Fruit fly (Drosophila melanogaster) whole organism, larva: ENCODE results near the gene CG1271.
A peak's percentile ranks its signal among the peaks of the same experiment; 100 is the strongest.

Experiments used
- noc ChIP-seq: fragments of 200-800 bp; sonication (Bioruptor generic); optimal IDR thresholded peaks from 3 replicates; lab custom pipeline; 2019; ENCODE audit warnings: missing biosample characterization, mild to moderate bottlenecking, missing genetic modification characterization, moderate library complexity

The CG1271 gene

dm6 chr3L:3052110-3052871 lies at the start of gene CG1271:
CG1271 (plus strand) TSS chr3L:3052514.
- peak; percentile 94 for TF ChIP-seq noc (tag; lab: Kevin White, UChicago)

- TF ChIP-seq noc (tag; lab: Kevin White, UChicago), result no peak
Measured at dm6 chr3L:3013496-3013895, 38.8 kb upstream of the CG1271 start.

dm6 chr3L:3015969-3016368 lies 36.3 kb upstream of the CG1271 start, which contains the start of gene CG32488:
CG32488 (minus strand) TSS chr3L:3016069.
- no peak for TF ChIP-seq noc (tag; lab: Kevin White, UChicago)

DNA sequence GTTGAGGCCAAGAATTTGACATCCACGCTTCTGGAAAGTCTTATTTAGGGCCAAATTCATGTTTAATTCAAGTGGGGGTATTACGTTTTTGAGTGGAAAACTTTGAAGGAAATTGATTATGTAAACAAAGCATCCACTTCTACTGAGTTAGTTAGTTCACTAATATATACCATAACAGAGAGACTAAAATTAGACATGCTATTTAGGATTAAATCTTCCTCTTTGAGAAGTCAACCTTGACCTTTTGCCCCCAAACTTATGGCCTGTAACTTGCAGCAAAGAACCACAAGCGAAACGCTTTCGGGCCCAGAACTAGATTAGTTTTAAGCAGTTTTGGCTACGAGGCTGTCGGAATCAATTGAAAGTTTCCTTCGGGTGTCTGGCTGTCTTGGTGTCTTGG lies 35.2 kb upstream of the CG1271 start, which contains the start of gene CG32487:
Gene CG32487, minus strand, starts transcription at position 101 of the 400 bp plus-strand sequence.
- TF ChIP-seq noc (tag; lab: Kevin White, UChicago), result no peak

DNA sequence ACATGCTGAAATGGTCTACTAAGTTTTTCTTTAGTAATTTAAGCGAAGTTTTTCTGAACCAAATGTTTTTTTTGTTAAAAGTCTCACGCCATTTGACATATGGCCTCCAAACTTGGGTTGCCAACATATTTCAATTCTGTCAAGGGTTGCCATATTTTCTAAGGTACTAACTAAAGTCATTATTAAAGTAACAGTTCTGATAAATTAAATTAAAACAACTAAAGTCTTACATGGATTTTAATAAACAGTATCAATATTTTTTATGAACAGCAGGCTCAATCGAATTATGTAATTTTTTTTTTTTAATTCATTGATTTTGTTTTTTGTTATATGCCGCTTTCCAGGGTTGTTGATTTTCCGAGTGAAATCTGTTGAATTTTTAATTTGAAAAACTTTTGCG lies 25.9 kb upstream of the CG1271 start, which contains the start of gene aly:
Gene aly, minus strand, starts transcription at position 101 of the 400 bp plus-strand sequence.
- no peak for TF ChIP-seq noc (tag; lab: Kevin White, UChicago)

DNA sequence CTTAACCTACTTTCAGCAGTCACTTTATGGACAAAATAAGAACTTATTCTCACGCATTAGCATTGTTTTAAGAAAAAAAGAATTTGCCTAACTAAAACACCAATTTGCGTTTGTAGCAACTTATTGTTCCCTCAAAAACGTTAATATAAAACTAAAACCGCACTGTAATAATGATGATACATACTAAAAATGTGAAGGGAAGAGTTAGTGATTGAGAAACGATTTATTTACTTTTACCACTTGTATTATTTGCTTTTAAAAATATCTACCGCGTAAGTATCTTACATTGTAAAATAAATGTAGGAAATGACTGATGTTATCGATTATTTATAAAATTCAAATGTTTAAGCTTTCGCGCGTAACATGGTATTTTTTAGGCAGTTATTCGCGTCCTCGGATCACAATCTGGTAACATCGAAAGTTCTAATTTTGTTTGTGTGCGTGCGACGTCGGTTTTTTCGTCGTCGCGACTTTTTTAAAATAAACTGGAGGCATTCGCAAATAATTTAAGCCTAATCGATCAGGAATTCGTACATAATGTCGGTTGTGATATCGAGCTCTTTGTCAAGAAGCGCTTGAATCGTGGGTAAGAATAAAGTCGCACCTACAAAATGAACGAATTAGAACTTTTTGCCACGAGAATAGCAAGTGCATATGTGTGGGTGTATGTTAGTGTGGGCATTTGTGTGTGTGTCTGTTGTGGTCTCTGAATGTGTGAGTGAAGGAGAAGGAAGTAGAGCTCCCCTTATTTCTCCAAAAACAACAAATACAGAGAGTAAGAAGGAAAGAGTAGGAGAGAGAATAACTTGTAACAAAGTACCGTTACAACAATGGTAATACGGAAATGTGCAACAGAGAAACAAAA lies 17.3 kb upstream of the CG1271 start, which contains the start of gene CG2162:
Gene CG2162, plus strand, starts transcription at position 418 of the 865 bp plus-strand sequence.
- no peak for TF ChIP-seq noc (tag; lab: Kevin White, UChicago)

DNA sequence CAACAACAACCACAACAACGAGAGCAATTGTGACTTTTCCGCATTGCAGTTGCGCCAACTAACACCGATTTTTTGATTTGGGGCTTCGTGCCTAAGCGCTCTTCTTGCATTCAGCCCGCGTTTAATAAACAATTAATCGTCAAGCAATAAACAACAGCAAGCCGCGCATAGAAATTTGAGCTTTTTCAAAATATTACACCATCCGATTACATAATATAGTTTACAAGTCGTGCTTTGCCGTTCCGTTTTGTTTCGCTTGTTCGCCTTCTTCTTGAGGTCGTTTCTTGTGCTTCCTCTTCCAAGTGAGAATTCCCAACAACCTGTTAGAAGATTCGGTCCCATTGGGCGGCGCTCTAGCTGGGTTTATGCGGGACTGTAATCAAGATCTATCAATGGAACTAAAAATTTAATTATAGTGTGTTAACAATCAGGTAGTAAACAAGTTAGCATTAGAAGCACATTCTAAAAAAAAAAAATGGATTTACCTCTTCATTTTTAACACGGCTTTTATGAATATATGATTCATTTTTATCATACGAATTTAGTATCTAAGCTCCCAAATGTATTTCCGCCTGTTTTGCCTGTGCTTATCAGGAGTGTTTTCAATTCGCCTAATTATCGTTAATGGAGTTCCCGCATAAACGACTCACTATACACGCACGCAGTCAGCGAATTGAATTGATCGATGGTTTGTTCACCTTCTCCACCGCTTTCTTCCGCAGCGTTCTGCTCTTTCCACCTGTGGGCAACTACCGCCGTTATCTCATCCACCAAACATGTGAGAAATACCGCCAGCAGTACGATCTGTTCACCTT lies 16.3 kb upstream of the CG1271 start:
- peak; percentile 95 for TF ChIP-seq noc (tag; lab: Kevin White, UChicago)

dm6 chr3L:3036951-3037586 lies 15.2 kb upstream of the CG1271 start:
- no peak for TF ChIP-seq noc (tag; lab: Kevin White, UChicago)

DNA sequence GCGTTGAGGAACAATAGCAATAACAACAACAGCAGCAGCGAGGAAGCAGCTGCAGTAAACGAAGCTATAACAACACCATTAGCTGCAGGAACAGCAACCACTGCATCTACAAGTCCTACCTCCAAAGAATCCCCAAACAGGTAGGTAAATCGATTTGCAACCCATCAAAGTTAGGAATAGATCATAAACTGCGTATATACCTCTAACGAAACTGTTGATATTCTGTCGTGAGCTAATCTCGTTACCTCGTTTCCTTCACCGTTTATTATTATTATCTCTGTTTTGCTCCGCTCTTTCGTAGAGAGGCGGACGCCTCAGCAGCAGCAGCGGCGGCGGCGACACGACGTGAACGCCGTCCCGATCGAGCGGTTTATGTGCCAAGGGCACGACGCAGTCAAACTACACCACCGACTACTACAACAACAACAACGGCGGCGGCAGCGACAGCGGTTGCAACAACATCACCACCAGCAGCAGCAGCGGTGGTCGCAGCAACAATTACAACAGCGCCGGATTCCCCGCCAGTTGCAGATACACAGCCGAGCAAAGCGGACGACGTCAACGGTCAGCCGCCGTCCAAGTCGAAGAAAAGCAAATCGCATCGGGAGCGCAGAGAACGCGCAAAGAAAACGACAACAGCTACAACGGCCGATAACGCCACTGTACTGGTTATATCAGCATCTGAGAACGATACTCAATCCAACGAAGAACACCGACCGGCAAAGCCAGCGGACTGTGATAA lies 14.3 kb upstream of the CG1271 start:
- TF ChIP-seq noc (tag; lab: Kevin White, UChicago), result peak; percentile 22

- peak; percentile 82 for TF ChIP-seq noc (tag; lab: Kevin White, UChicago)
Measured at dm6 chr3L:3042150-3043049, 9.9 kb upstream of the CG1271 start, which contains the start of gene Prx4. Prx4 (plus strand) TSS chr3L:3042359.

- peak; percentile 73 for TF ChIP-seq noc (tag; lab: Kevin White, UChicago)
Measured at dm6 chr3L:3045256-3045743, 7.0 kb upstream of the CG1271 start.

dm6 chr3L:3046325-3047156 lies 5.8 kb upstream of the CG1271 start, which contains the start of the genes scramb2 and Sk2:
scramb2 (minus strand) TSS chr3L:3046812.
Sk2 (plus strand) TSS chr3L:3047087.
- peak; percentile 93 for TF ChIP-seq noc (tag; lab: Kevin White, UChicago)
